Worm (Caenorhabditis elegans): ENCODE data around the gene C25E10.12.

The C25E10.12 gene

DNA sequence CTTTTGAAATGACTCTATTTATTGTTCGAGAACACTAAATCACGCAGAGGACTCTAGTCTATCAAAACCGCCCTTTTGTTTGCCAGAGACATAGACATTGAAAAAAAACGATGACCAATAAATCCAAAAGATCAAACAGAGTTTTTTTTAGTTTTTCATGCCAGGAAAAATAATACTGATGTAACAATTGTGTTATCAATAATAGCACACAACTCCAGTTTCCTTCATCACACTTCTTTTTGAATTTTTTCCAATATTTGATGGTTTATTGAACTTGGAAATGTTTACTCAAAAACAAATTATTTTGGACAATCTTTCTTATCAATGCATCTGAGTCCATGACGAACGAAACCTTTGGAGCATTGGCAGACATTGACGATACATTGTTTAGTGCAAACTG is 8.3 kb downstream of the C25E10.12 start, which contains the start of gene C25E10.8:
TSS of gene C25E10.8 (minus strand) at position 101 of the 400 bp plus-strand sequence.
- TF ChIP-seq B0310.2 (tag; optimal IDR thresholded peaks at IDR 0.05) (no peak), tra-4 (tag; optimal IDR thresholded peaks at IDR 0.05) (no peak), hmg-4 (GFP tag; optimal IDR thresholded peaks at IDR 0.05) (no peak), tbx-37 (GFP tag; conservative IDR thresholded peaks at IDR 0.05) (no peak), scrt-1 (GFP tag; IDR thresholded peaks at IDR 0.05) (no peak)

- no peak for TF ChIP-seq ama-1 (optimal IDR thresholded peaks at IDR 0.05)
- TF ChIP-seq pes-1 (GFP tag; IDR thresholded peaks at IDR 0.05), result no peak
- no peak for TF ChIP-seq hnd-1 (tag; optimal IDR thresholded peaks at IDR 0.05)
- no peak for TF ChIP-seq B0310.2 (tag; optimal IDR thresholded peaks at IDR 0.05)
- no peak for TF ChIP-seq ets-7 (tag; optimal IDR thresholded peaks at IDR 0.05)
- no peak for TF ChIP-seq aly-1 (tag; optimal IDR thresholded peaks at IDR 0.05)
- no peak for TF ChIP-seq sea-1 (GFP tag; conservative IDR thresholded peaks at IDR 0.05)
- TF ChIP-seq F13C5.2 (tag; optimal IDR thresholded peaks at IDR 0.05), result no peak
- no peak for TF ChIP-seq tra-4 (tag; optimal IDR thresholded peaks at IDR 0.05)
- TF ChIP-seq ceh-36 (tag; optimal IDR thresholded peaks at IDR 0.05), result no peak
- TF ChIP-seq flt-1 (GFP tag; IDR thresholded peaks at IDR 0.05), result no peak
Measured at ce11 chrV:9053235-9053634, 9.0 kb downstream of the C25E10.12 start.

DNA sequence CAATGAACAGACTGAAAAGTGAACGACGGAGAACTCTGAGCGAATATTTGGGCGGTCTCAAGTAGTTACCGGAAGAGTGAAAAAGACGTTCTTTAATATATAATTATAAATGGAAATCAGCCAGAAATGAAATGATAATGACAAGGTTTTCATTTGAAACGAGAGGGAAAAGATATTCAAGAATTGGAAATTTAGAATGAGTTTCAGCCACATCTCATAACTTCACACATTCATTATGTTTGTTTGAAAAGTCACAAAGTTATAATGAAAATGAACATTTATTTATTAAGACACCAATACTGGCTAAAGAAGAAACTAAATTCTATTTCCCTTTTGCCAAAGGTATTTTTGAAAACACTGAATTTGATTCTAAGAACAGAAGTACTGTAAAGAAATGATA is 11.1 kb downstream of the C25E10.12 start, which contains the start of gene C25E10.7:
TSS of gene C25E10.7 (minus strand) at position 101 of the 400 bp plus-strand sequence.
- TF ChIP-seq tbx-11 (GFP tag; IDR thresholded peaks at IDR 0.05) (no peak), ceh-13 (GFP tag; optimal IDR thresholded peaks at IDR 0.05) (no peak)

DNA sequence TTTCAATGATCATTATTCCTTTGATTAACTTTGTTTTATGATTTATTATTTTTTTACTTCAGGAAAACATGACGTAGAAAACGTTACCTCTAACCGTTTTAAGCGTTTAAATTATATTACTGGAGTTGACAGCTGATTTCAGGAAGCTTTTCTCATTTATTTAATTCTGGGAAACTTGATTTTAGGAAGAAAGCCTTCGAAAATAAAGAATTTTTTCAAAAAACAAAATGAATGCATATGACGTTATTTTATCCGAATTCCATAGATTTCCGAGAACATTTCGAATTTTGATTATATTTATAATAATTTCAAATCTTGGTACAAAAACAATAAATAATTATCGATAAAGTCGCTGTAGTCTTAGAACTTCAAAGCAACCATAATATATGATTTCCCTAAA is 13.0 kb downstream of the C25E10.12 start:
- TF ChIP-seq hnd-1 (tag; optimal IDR thresholded peaks at IDR 0.05) (no peak), tra-4 (tag; optimal IDR thresholded peaks at IDR 0.05) (no peak), scrt-1 (GFP tag; IDR thresholded peaks at IDR 0.05) (no peak), ceh-36 (tag; optimal IDR thresholded peaks at IDR 0.05) (no peak), tbx-11 (GFP tag; IDR thresholded peaks at IDR 0.05) (no peak), ama-1 (optimal IDR thresholded peaks at IDR 0.05) (no peak), aly-1 (tag; optimal IDR thresholded peaks at IDR 0.05) (no peak)

- TF ChIP-seq F13C5.2 (tag; optimal IDR thresholded peaks at IDR 0.05), result no peak
- no peak for TF ChIP-seq pes-1 (GFP tag; IDR thresholded peaks at IDR 0.05)
- no peak for TF ChIP-seq hnd-1 (tag; optimal IDR thresholded peaks at IDR 0.05)
- no peak for TF ChIP-seq sea-1 (GFP tag; conservative IDR thresholded peaks at IDR 0.05)
- TF ChIP-seq tra-4 (tag; optimal IDR thresholded peaks at IDR 0.05), result no peak
Measured at ce11 chrV:9047555-9048049, 14.6 kb downstream of the C25E10.12 start, which contains the start of gene C25E10.17. Gene C25E10.17, minus strand, starts transcription at chrV:9047605.

ce11 chrV:9044871-9045270 is 17.4 kb downstream of the C25E10.12 start, which contains the start of gene nhr-30:
Gene nhr-30, plus strand, starts transcription at chrV:9045171.
- TF ChIP-seq hmg-4 (GFP tag; optimal IDR thresholded peaks at IDR 0.05) (no peak), tbx-11 (GFP tag; IDR thresholded peaks at IDR 0.05) (no peak), ceh-36 (tag; optimal IDR thresholded peaks at IDR 0.05) (no peak), aly-1 (tag; optimal IDR thresholded peaks at IDR 0.05) (no peak), flt-1 (GFP tag; IDR thresholded peaks at IDR 0.05) (no peak), ceh-13 (GFP tag; optimal IDR thresholded peaks at IDR 0.05) (no peak), hmbx-1 (tag; optimal IDR thresholded peaks at IDR 0.05) (no peak), hnd-1 (tag; optimal IDR thresholded peaks at IDR 0.05) (no peak), sea-1 (GFP tag; conservative IDR thresholded peaks at IDR 0.05) (no peak), scrt-1 (GFP tag; IDR thresholded peaks at IDR 0.05) (no peak)

DNA sequence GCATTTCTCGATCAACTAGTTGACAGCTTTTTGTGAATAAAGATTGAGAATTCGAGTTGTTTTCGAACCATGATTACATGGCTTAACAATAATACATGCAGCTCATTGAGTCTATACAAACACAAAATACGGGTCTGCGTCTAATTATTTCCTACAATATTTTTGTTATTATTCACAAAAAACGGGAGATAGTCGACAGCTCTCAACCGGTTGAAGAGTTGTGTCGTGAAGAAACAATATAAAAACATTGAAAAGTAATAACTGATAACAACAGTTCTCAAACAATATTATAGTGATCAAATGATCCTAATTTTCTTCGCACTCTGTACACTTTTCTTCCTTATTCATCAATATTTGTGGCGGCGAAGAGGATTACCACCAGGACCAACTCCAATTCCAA is 21.2 kb downstream of the C25E10.12 start, which contains the start of gene cyp-33B1:
TSS of gene cyp-33B1 (plus strand) at position 301 of the 400 bp plus-strand sequence.
- no peak for TF ChIP-seq scrt-1 (GFP tag; IDR thresholded peaks at IDR 0.05)
- TF ChIP-seq pes-1 (GFP tag; IDR thresholded peaks at IDR 0.05), result no peak
- TF ChIP-seq ceh-36 (tag; optimal IDR thresholded peaks at IDR 0.05), result no peak
- TF ChIP-seq B0310.2 (tag; optimal IDR thresholded peaks at IDR 0.05), result no peak
- no peak for TF ChIP-seq hmbx-1 (tag; optimal IDR thresholded peaks at IDR 0.05)
- TF ChIP-seq sea-1 (GFP tag; conservative IDR thresholded peaks at IDR 0.05), result no peak
- TF ChIP-seq flt-1 (GFP tag; IDR thresholded peaks at IDR 0.05), result no peak
- no peak for TF ChIP-seq hnd-1 (tag; optimal IDR thresholded peaks at IDR 0.05)

- no peak for TF ChIP-seq B0310.2 (tag; optimal IDR thresholded peaks at IDR 0.05)
- TF ChIP-seq ceh-36 (tag; optimal IDR thresholded peaks at IDR 0.05), result no peak
- TF ChIP-seq tbx-11 (GFP tag; IDR thresholded peaks at IDR 0.05), result no peak
- TF ChIP-seq flt-1 (GFP tag; IDR thresholded peaks at IDR 0.05), result no peak
- TF ChIP-seq ceh-13 (GFP tag; optimal IDR thresholded peaks at IDR 0.05), result no peak
- no peak for TF ChIP-seq hmbx-1 (tag; optimal IDR thresholded peaks at IDR 0.05)
- TF ChIP-seq tra-4 (tag; optimal IDR thresholded peaks at IDR 0.05), result no peak
- no peak for TF ChIP-seq sea-1 (GFP tag; conservative IDR thresholded peaks at IDR 0.05)
- no peak for TF ChIP-seq tbx-37 (GFP tag; conservative IDR thresholded peaks at IDR 0.05)
- TF ChIP-seq hmg-4 (GFP tag; optimal IDR thresholded peaks at IDR 0.05), result no peak
- no peak for TF ChIP-seq ama-1 (optimal IDR thresholded peaks at IDR 0.05)
- no peak for TF ChIP-seq hnd-1 (tag; optimal IDR thresholded peaks at IDR 0.05)
- TF ChIP-seq ets-7 (tag; optimal IDR thresholded peaks at IDR 0.05), result no peak
- TF ChIP-seq aly-1 (tag; optimal IDR thresholded peaks at IDR 0.05), result no peak
- no peak for TF ChIP-seq scrt-1 (GFP tag; IDR thresholded peaks at IDR 0.05)
- no peak for TF ChIP-seq F13C5.2 (tag; optimal IDR thresholded peaks at IDR 0.05)
- TF ChIP-seq pes-1 (GFP tag; IDR thresholded peaks at IDR 0.05), result no peak
Measured at ce11 chrV:9035685-9036084, 26.6 kb downstream of the C25E10.12 start, which contains the start of gene srsx-34. Gene srsx-34, plus strand, starts transcription at chrV:9035985.

All from whole organism, early embryonic.